Fruit fly (Drosophila melanogaster) whole organism: ENCODE measurements around the gene toy.

Experiments used
- Dll ChIP-seq: fragments of >200 bp; optimal IDR thresholded peaks from 2 replicates; lab custom pipeline; 2017
- EcR ChIP-seq, 2 experiments: fragments of >200 bp; optimal IDR thresholded peaks; 2 replicates each; lab custom pipeline; 2017; ENCODE audit warnings: missing biosample characterization in 2 of 2, missing genetic modification characterization in 2 of 2, missing genetic modification reagents in 2 of 2
- psq ChIP-seq: fragments of >200 bp; optimal IDR thresholded peaks from 2 replicates; lab custom pipeline; 2017

dm6 chr4:1053653-1054163 is 64.2 kb downstream of the toy start, which contains the start of gene CaMKII:
- no peak for TF ChIP-seq EcR (GFP tag; optimal IDR thresholded peaks at IDR 0.05; lab: Kevin White, UChicago)
- no peak for TF ChIP-seq psq
- no peak for TF ChIP-seq Dll (lab: Kevin White, UChicago)
